Fruit fly (Drosophila melanogaster) whole organism, embryonic: ENCODE results near the gene Sgs5.

ENCODE experiments used
- Awh ChIP-seq: fragments of 200-800 bp; sonication (Bioruptor generic); IDR thresholded peaks from 2 replicates; pipeline ENCODE4, ENCODE4 v1.3.6; 2022; ENCODE audit warnings: missing biosample characterization, missing genetic modification characterization
- CG12942 ChIP-seq: fragments of 200-800 bp; sonication (Bioruptor generic); optimal IDR thresholded peaks from 3 replicates; lab custom pipeline; 2016; ENCODE audit warnings: missing biosample characterization, missing genetic modification characterization
- CG15696 ChIP-seq: fragments of 200-800 bp; sonication (Bioruptor generic); optimal IDR thresholded peaks from 2 replicates; lab custom pipeline; 2019; ENCODE audit warnings: missing biosample characterization, mild to moderate bottlenecking, missing genetic modification characterization, moderate library complexity
- CG18262 ChIP-seq: fragments of 200-800 bp; optimal IDR thresholded peaks from 3 replicates; lab custom pipeline; 2019; ENCODE audit warnings: missing biosample characterization, mild to moderate bottlenecking, missing genetic modification characterization, moderate library complexity
- CG2678 ChIP-seq: fragments of 200-800 bp; sonication (Bioruptor generic); optimal IDR thresholded peaks from 3 replicates; lab custom pipeline; 2019; ENCODE audit warnings: missing biosample characterization, mild to moderate bottlenecking, missing genetic modification characterization, moderate library complexity
- CG31441 ChIP-seq: fragments of 200-800 bp; sonication (Bioruptor generic); IDR thresholded peaks from 2 replicates; pipeline ENCODE4 v1.3.6; 2022; ENCODE audit warnings: missing biosample characterization, missing genetic modification characterization
- CG3995 ChIP-seq: fragments of 200-800 bp; sonication (Bioruptor generic); optimal IDR thresholded peaks from 3 replicates; lab custom pipeline; 2016; ENCODE audit warnings: missing biosample characterization, missing genetic modification characterization
- CG4360 ChIP-seq: fragments of 200-800 bp; sonication (Bioruptor generic); IDR thresholded peaks from 2 replicates; pipeline ENCODE4 v1.3.6; 2022; ENCODE audit warnings: missing biosample characterization, missing genetic modification characterization
- CG4820 ChIP-seq: fragments of 200-800 bp; sonication (Bioruptor generic); optimal IDR thresholded peaks from 3 replicates; lab custom pipeline; 2016; ENCODE audit warnings: missing biosample characterization, missing genetic modification characterization
- CG8281 ChIP-seq: fragments of 200-800 bp; sonication (Bioruptor generic); optimal IDR thresholded peaks from 2 replicates; lab custom pipeline; 2018; ENCODE audit warnings: missing biosample characterization, mild to moderate bottlenecking, missing genetic modification characterization, moderate library complexity
- CoRest ChIP-seq: fragments of 200-800 bp; sonication (Bioruptor generic); optimal IDR thresholded peaks from 3 replicates; lab custom pipeline; 2018; ENCODE audit warnings: missing biosample characterization, mild to moderate bottlenecking, missing genetic modification characterization, moderate library complexity
- D19B ChIP-seq: fragments of 200-800 bp; sonication (Bioruptor generic); optimal IDR thresholded peaks from 2 replicates; lab custom pipeline; 2017; ENCODE audit warnings: missing biosample characterization, mild to moderate bottlenecking, missing genetic modification characterization
- Deaf1 ChIP-seq: fragments of 200-800 bp; optimal IDR thresholded peaks from 3 replicates; lab custom pipeline; 2019; ENCODE audit warnings: missing biosample characterization, mild to moderate bottlenecking, missing genetic modification characterization, moderate library complexity
- Eip74EF ChIP-seq, 2 experiments: fragments of 200-800 bp in 1 of 2; fragments of >200 bp in 1 of 2; sonication (Bioruptor generic) in 1 of 2; optimal IDR thresholded peaks; 2 replicates each; lab custom pipeline; 2017 to 2019; ENCODE audit warnings: missing biosample characterization in 2 of 2, missing genetic modification characterization in 2 of 2, mild to moderate bottlenecking in 1 of 2, moderate library complexity in 1 of 2
- Ets65A ChIP-seq: fragments of 200-800 bp; sonication (Bioruptor generic); peaks from one replicate; lab custom pipeline; 2016; ENCODE audit warnings: missing biosample characterization, missing genetic modification characterization
- Fer3 ChIP-seq: fragments of 200-800 bp; sonication (Bioruptor generic); optimal IDR thresholded peaks from 2 replicates; lab custom pipeline; 2018; ENCODE audit warnings: missing biosample characterization, mild to moderate bottlenecking, missing genetic modification characterization, moderate library complexity
- Hand ChIP-seq: fragments of 200-800 bp; sonication (Bioruptor generic); optimal IDR thresholded peaks from 2 replicates; lab custom pipeline; 2017; ENCODE audit warnings: mild to moderate bottlenecking, missing biosample characterization, missing genetic modification reagents, missing genetic modification characterization
- Hr3 ChIP-seq: fragments of 200-800 bp; sonication (Bioruptor generic); optimal IDR thresholded peaks from 3 replicates; lab custom pipeline; 2016; ENCODE audit warnings: missing biosample characterization, missing genetic modification characterization
- Mes4 ChIP-seq: fragments of 200-800 bp; sonication (Bioruptor generic); optimal IDR thresholded peaks from 2 replicates; lab custom pipeline; 2016; ENCODE audit warnings: missing biosample characterization, missing genetic modification characterization
- Myb ChIP-seq: fragments of 200-800 bp; sonication (Bioruptor generic); optimal IDR thresholded peaks from 2 replicates; lab custom pipeline; 2016; ENCODE audit warnings: missing biosample characterization, missing genetic modification characterization
- Rfx ChIP-seq: fragments of 200-800 bp; sonication (Bioruptor generic); IDR thresholded peaks from 2 replicates; pipeline ENCODE4 v1.3.6; 2022; ENCODE audit warnings: missing biosample characterization, missing genetic modification characterization
- Sox100B ChIP-seq: fragments of 200-800 bp; sonication (Bioruptor generic); optimal IDR thresholded peaks from 3 replicates; lab custom pipeline; 2018; ENCODE audit warnings: missing biosample characterization, mild to moderate bottlenecking, missing genetic modification characterization
- ab ChIP-seq: fragments of 200-800 bp; sonication (Bioruptor generic); optimal IDR thresholded peaks from 2 replicates; lab custom pipeline; 2016; ENCODE audit warnings: missing biosample characterization, missing genetic modification characterization
- al ChIP-seq: fragments of 200-800 bp; sonication (Bioruptor generic); IDR thresholded peaks from 2 replicates; pipeline ENCODE4 v1.3.6; 2022; ENCODE audit warnings: missing biosample characterization, missing genetic modification characterization
- bbx ChIP-seq: fragments of 200-800 bp; sonication (Bioruptor generic); IDR thresholded peaks from 2 replicates; pipeline ENCODE4 v1.3.6; 2022; ENCODE audit warnings: missing biosample characterization, missing genetic modification characterization; ENCODE audit not compliant: partially characterized antibody
- bsh ChIP-seq, 2 experiments: fragments of 200-800 bp; sonication (Bioruptor generic); optimal IDR thresholded peaks; 2 replicates each; lab custom pipeline; 2017 to 2018; ENCODE audit warnings: mild to moderate bottlenecking in 2 of 2, missing biosample characterization in 2 of 2, missing genetic modification characterization in 2 of 2, moderate library complexity in 1 of 2
- croc ChIP-seq: fragments of 200-800 bp; sonication (Bioruptor generic); conservative IDR thresholded peaks from 3 replicates; pipeline ENCODE4 v1.3.6; 2022; ENCODE audit warnings: missing biosample characterization, missing genetic modification characterization
- da ChIP-seq: fragments of 200-800 bp; sonication (Bioruptor generic); optimal IDR thresholded peaks from 2 replicates; lab custom pipeline; 2016; ENCODE audit warnings: missing biosample characterization, missing genetic modification characterization
- dmrt11E ChIP-seq: fragments of 200-800 bp; sonication (Bioruptor generic); optimal IDR thresholded peaks from 3 replicates; lab custom pipeline; 2018; ENCODE audit warnings: missing biosample characterization, mild to moderate bottlenecking, missing genetic modification characterization, moderate library complexity
- exex ChIP-seq: fragments of 200-800 bp; sonication (Bioruptor generic); optimal IDR thresholded peaks from 4 replicates; lab custom pipeline; 2018; ENCODE audit warnings: missing biosample characterization, mild to moderate bottlenecking, missing genetic modification characterization, moderate library complexity
- fd102C ChIP-seq: fragments of 200-800 bp; sonication (Bioruptor generic); optimal IDR thresholded peaks from 2 replicates; lab custom pipeline; 2018; ENCODE audit warnings: missing biosample characterization, mild to moderate bottlenecking, missing genetic modification characterization, moderate library complexity
- gt ChIP-seq: fragments of 200-800 bp; sonication (Bioruptor generic); IDR thresholded peaks from 2 replicates; pipeline ENCODE4 v1.3.6; 2022; ENCODE audit warnings: missing biosample characterization, missing genetic modification characterization
- hbn ChIP-seq: fragments of 200-800 bp; sonication (Bioruptor generic); IDR thresholded peaks from 2 replicates; pipeline ENCODE4 v1.3.6; 2022; ENCODE audit warnings: missing biosample characterization, missing genetic modification characterization; ENCODE audit not compliant: partially characterized antibody
- insv ChIP-seq, 2 experiments: fragments of 200-800 bp; sonication (Bioruptor generic); optimal IDR thresholded peaks; 3 replicates each; lab custom pipeline; 2016 to 2018; ENCODE audit warnings: missing biosample characterization in 2 of 2, missing genetic modification characterization in 2 of 2
- kah ChIP-seq: fragments of 200-800 bp; sonication (Bioruptor generic); optimal IDR thresholded peaks from 2 replicates; lab custom pipeline; 2018; ENCODE audit warnings: missing biosample characterization, mild to moderate bottlenecking, missing genetic modification characterization
- ken ChIP-seq: fragments of 200-800 bp; sonication (Bioruptor generic); IDR thresholded peaks from 3 replicates; pipeline ENCODE4 v1.3.6; 2022; ENCODE audit warnings: missing biosample characterization, missing genetic modification characterization
- kni ChIP-seq: fragments of 200-800 bp; sonication (Bioruptor generic); optimal IDR thresholded peaks from 3 replicates; lab custom pipeline; 2017; ENCODE audit warnings: mild to moderate bottlenecking, missing biosample characterization, missing genetic modification reagents, missing genetic modification characterization
- lov ChIP-seq, 2 experiments: fragments of 200-800 bp in 1 of 2; fragments of >200 bp in 1 of 2; sonication (Bioruptor generic) in 1 of 2; IDR thresholded peaks in 1 of 2; optimal IDR thresholded peaks in 1 of 2; 2 replicates in 1 of 2; 3 replicates in 1 of 2; pipeline versions ENCODE4 v1.3.6 to Lab custom; 2017 to 2022; ENCODE audit warnings: missing biosample characterization in 1 of 2, missing genetic modification characterization in 1 of 2
- peb ChIP-seq: fragments of 200-800 bp; sonication (Bioruptor generic); IDR thresholded peaks from 2 replicates; pipeline ENCODE4 v1.3.6; 2022; ENCODE audit warnings: missing biosample characterization, missing genetic modification characterization
- pros ChIP-seq: fragments of 200-800 bp; sonication (Bioruptor generic); optimal IDR thresholded peaks from 3 replicates; lab custom pipeline; 2019; ENCODE audit warnings: missing biosample characterization, mild to moderate bottlenecking, missing genetic modification characterization, moderate library complexity
- sima ChIP-seq: fragments of 200-800 bp; sonication (Bioruptor generic); optimal IDR thresholded peaks from 2 replicates; lab custom pipeline; 2016; ENCODE audit warnings: missing biosample characterization, missing genetic modification characterization
- tap ChIP-seq: fragments of 200-800 bp; optimal IDR thresholded peaks from 3 replicates; lab custom pipeline; 2019; ENCODE audit warnings: missing biosample characterization, mild to moderate bottlenecking, missing genetic modification characterization, moderate library complexity
- trem ChIP-seq: fragments of 200-800 bp; optimal IDR thresholded peaks from 3 replicates; lab custom pipeline; 2019; ENCODE audit warnings: missing biosample characterization, mild to moderate bottlenecking, missing genetic modification characterization, moderate library complexity
- twi ChIP-seq: fragments of 200-800 bp; optimal IDR thresholded peaks from 2 replicates; lab custom pipeline; 2019; ENCODE audit warnings: missing biosample characterization, mild to moderate bottlenecking, missing genetic modification characterization, moderate library complexity
- zf30C ChIP-seq: fragments of 200-800 bp; sonication (Bioruptor generic); optimal IDR thresholded peaks from 3 replicates; lab custom pipeline; 2018; ENCODE audit warnings: missing biosample characterization, mild to moderate bottlenecking, missing genetic modification characterization

Gene Sgs5

DNA sequence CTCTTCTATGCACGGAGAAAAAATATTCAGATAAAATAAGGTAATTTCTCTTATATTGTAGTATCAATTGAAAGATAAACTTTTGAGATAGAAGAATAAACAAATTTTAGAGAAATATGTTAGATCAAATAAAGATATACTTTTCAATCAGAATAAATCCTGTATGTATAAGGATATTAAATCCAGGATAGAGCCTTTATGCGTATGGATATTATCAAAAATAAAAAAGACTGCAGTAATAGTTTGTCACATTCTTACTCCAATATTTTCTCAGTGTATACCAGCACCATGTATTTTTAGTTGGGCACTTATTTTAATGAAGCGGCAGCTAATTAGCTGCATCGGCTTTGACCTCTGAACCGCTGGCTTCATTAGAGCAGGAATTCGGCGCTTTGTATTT is 3.3 kb upstream of the Sgs5 start (continued):
- TF ChIP-seq CG8281 (tag; lab: Kevin White, UChicago): no peak
- TF ChIP-seq CG15696: peak; percentile 4
- TF ChIP-seq D19B (GFP tag; lab: Kevin White, UChicago): no peak
- TF ChIP-seq bsh (GFP tag; optimal IDR thresholded peaks at IDR 0.05; lab: Kevin White, UChicago): no peak
- TF ChIP-seq zf30C (GFP tag; lab: Kevin White, UChicago): no peak
- peak; percentile 10 for TF ChIP-seq CoRest
- TF ChIP-seq twi (tag; lab: Kevin White, UChicago): no peak
- TF ChIP-seq Ets65A (GFP tag; lab: Kevin White, UChicago): no peak
- no peak for TF ChIP-seq CG4820 (GFP tag; lab: Kevin White, UChicago)
- TF ChIP-seq peb (GFP tag; lab: Robert Waterston, UW): no peak
- no peak for TF ChIP-seq insv (GFP tag; optimal IDR thresholded peaks at IDR 0.05; lab: Kevin White, UChicago)
- TF ChIP-seq CG31441 (GFP tag; lab: Robert Waterston, UW): 0 out of 2 replicates have a peak, but pooled peaks have one; percentile 13
- no peak for TF ChIP-seq Deaf1 (tag; lab: Kevin White, UChicago)
- TF ChIP-seq ab (GFP tag; lab: Kevin White, UChicago): no peak
- TF ChIP-seq Eip74EF (GFP tag; optimal IDR thresholded peaks at IDR 0.05; lab: Kevin White, UChicago): no peak
- no peak for TF ChIP-seq da (GFP tag; lab: Kevin White, UChicago)
- TF ChIP-seq hbn: no peak
- TF ChIP-seq lov (optimal IDR thresholded peaks at IDR 0.05; lab: Kevin White, UChicago): no peak
- no peak for TF ChIP-seq lov (GFP tag; IDR thresholded peaks at IDR 0.05; lab: Robert Waterston, UW)
- TF ChIP-seq CG18262 (tag; lab: Kevin White, UChicago): peak; percentile 41
- TF ChIP-seq Fer3 (tag; lab: Kevin White, UChicago): no peak
- TF ChIP-seq Hr3 (GFP tag; lab: Kevin White, UChicago): no peak
- no peak for TF ChIP-seq sima
- TF ChIP-seq al (GFP tag; lab: Robert Waterston, UW): no peak
- TF ChIP-seq gt (GFP tag; lab: Robert Waterston, UW): no peak
- peak; percentile 42 for TF ChIP-seq dmrt11E (tag; lab: Kevin White, UChicago)
- TF ChIP-seq Awh (GFP tag; lab: Robert Waterston, UW): peak; percentile 58; the same call in 1 of the 2 replicates
- TF ChIP-seq croc: no peak
- TF ChIP-seq Mes4 (GFP tag; lab: Kevin White, UChicago): no peak
- TF ChIP-seq kah (GFP tag; lab: Kevin White, UChicago): no peak
- TF ChIP-seq fd102C: no peak
- no peak for TF ChIP-seq Myb (GFP tag; lab: Kevin White, UChicago)
- no peak for TF ChIP-seq Hand (GFP tag; lab: Kevin White, UChicago)
- TF ChIP-seq CG2678: no peak
- TF ChIP-seq CG12942 (GFP tag; lab: Kevin White, UChicago): no peak
- no peak for TF ChIP-seq CG3995 (GFP tag; lab: Kevin White, UChicago)
- no peak for TF ChIP-seq Rfx (GFP tag; lab: Robert Waterston, UW)
- TF ChIP-seq Sox100B: no peak
- no peak for TF ChIP-seq trem (tag; lab: Kevin White, UChicago)
- TF ChIP-seq exex: no peak
- TF ChIP-seq ken (GFP tag; lab: Robert Waterston, UW): no peak
- no peak for TF ChIP-seq kni

- peak; percentile 63; the same call in 1 of the 2 replicates for TF ChIP-seq CG4360 (GFP tag; lab: Robert Waterston, UW)
- TF ChIP-seq pros (GFP tag; lab: Kevin White, UChicago): peak; percentile 67
- no peak for TF ChIP-seq bbx (GFP tag; lab: Robert Waterston, UW)
- TF ChIP-seq tap (tag; lab: Kevin White, UChicago): peak; percentile 14
Measured at dm6 chr3R:17593470-17593869, 1.7 kb upstream of the Sgs5 start.
